Fruit fly (Drosophila melanogaster): Measurements from ENCODE around the gene ATPsynCF6.

Gene ATPsynCF6

dm6 chr3R:23326292-23326691, 29.6 kb downstream of the ATPsynCF6 start (continued):
- TF ChIP-seq MBD-R2 (GFP tag; IDR thresholded peaks at IDR 0.05) (peak; percentile 45; the same call in 1 of the 2 replicates), zen (tag; optimal IDR thresholded peaks at IDR 0.05) (peak; percentile 75), HLHmδ (GFP tag; optimal IDR thresholded peaks at IDR 0.05) (no peak), CG9727 (GFP tag; optimal IDR thresholded peaks at IDR 0.05) (peak; percentile 89), Sin3A (optimal IDR thresholded peaks at IDR 0.05) (no peak), cas (GFP tag; IDR thresholded peaks at IDR 0.05) (no peak), Hand (GFP tag; optimal IDR thresholded peaks at IDR 0.05) (peak; percentile 41), CG17912 (GFP tag; optimal IDR thresholded peaks at IDR 0.05) (no peak), CG10147 (GFP tag; optimal IDR thresholded peaks at IDR 0.05) (peak; percentile 71), tup (GFP tag; optimal IDR thresholded peaks at IDR 0.05) (peak; percentile 63), Dp (GFP tag; optimal IDR thresholded peaks at IDR 0.05) (no peak), luna (GFP tag; optimal IDR thresholded peaks at IDR 0.05) (peak; percentile 20), CG3407 (GFP tag; optimal IDR thresholded peaks at IDR 0.05) (peak; percentile 77), CG11696 (GFP tag; IDR thresholded peaks at IDR 0.05) (peak; percentile 65; the same call in 1 of the 2 replicates), dan (GFP tag; IDR thresholded peaks at IDR 0.05) (peak; percentile 65), h (optimal IDR thresholded peaks at IDR 0.05) (no peak), btn (GFP tag; optimal IDR thresholded peaks at IDR 0.05) (peak; percentile 75), CG6272 (GFP tag; IDR thresholded peaks at IDR 0.05) (peak; percentile 51; the same call in 1 of the 2 replicates), Hr78 (GFP tag; optimal IDR thresholded peaks at IDR 0.05) (peak in 1 of 2 experiments; percentile 40), usp (GFP tag; optimal IDR thresholded peaks at IDR 0.05) (no peak), Eip74EF (GFP tag; optimal IDR thresholded peaks at IDR 0.05) (peak in 1 of 2 experiments; percentile 70), CG7786 (GFP tag; optimal IDR thresholded peaks at IDR 0.05) (peak; percentile 83), NfI (GFP tag; optimal IDR thresholded peaks at IDR 0.05) (peak; percentile 86), ab (GFP tag; optimal IDR thresholded peaks at IDR 0.05) (peak; percentile 83), kah (GFP tag; optimal IDR thresholded peaks at IDR 0.05) (peak; percentile 58), CkIIα-i1 (GFP tag; IDR thresholded peaks at IDR 0.05) (no peak), Xrp1 (GFP tag; IDR thresholded peaks at IDR 0.05) (peak; percentile 94), tna (GFP tag; IDR thresholded peaks at IDR 0.05; ENCODE audit: partially characterized antibody) (no peak), CG7271 (tag; optimal IDR thresholded peaks at IDR 0.05) (peak; percentile 24), dpn (GFP tag; optimal IDR thresholded peaks at IDR 0.05) (peak; percentile 85 to 88), ATbp (GFP tag; optimal IDR thresholded peaks at IDR 0.05) (peak; percentile 75), CG9876 (GFP tag; optimal IDR thresholded peaks at IDR 0.05) (peak; percentile 77), CG9817 (tag; optimal IDR thresholded peaks at IDR 0.05) (peak; percentile 74), CG10959 (GFP tag; IDR thresholded peaks at IDR 0.05) (peak; percentile 85), B-H2 (GFP tag; optimal IDR thresholded peaks at IDR 0.05) (no peak), cad (GFP tag; optimal IDR thresholded peaks at IDR 0.05) (no peak), lab (GFP tag; optimal IDR thresholded peaks at IDR 0.05) (peak; percentile 88), vnd (GFP tag; IDR thresholded peaks at IDR 0.05; ENCODE audit: partially characterized antibody) (no peak), CG7357 (GFP tag; IDR thresholded peaks at IDR 0.05) (peak; percentile 73; the same call in 2 of the 3 replicates), ro (GFP tag; IDR thresholded peaks at IDR 0.05) (no peak), Dad (GFP tag; optimal IDR thresholded peaks at IDR 0.05) (peak; percentile 81), Aef1 (GFP tag; IDR thresholded peaks at IDR 0.05) (peak; percentile 65), eyg (GFP tag; optimal IDR thresholded peaks at IDR 0.05) (peak; percentile 71), CG32772 (GFP tag; IDR thresholded peaks at IDR 0.05) (peak; percentile 81), CG14710 (tag; optimal IDR thresholded peaks at IDR 0.05) (peak; percentile 89), CG15269 (tag; optimal IDR thresholded peaks at IDR 0.05) (peak; percentile 82), sc (optimal IDR thresholded peaks at IDR 0.05) (no peak), sc (GFP tag; optimal IDR thresholded peaks at IDR 0.05) (peak; percentile 86), CG15601 (tag; optimal IDR thresholded peaks at IDR 0.05) (peak; percentile 90), CG1792 (GFP tag; optimal IDR thresholded peaks at IDR 0.05) (peak; percentile 73), Fer1 (GFP tag; optimal IDR thresholded peaks at IDR 0.05) (peak; percentile 77)

All from whole organism, embryonic.